Worm (Caenorhabditis elegans): ENCODE data around the gene unc-70.

DNA sequence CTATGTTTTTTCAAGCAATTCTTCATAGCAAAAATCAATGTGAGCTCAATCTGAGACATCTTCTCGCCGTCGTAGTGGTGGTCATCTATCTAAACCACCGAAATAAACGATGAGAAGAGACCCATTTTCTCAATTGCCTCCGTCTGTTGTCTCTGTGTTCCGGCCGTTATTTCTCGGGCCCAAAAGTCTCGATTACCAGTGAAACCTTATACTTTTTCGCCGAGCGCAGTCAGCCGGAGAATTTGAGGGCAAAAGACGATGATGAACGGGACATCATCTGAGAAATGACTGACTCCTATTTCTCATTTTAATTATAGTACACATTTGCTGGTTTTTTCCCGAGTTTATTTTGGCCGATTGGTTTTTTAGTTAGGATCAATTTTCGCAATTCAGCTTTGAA, 5.3 kb upstream of the unc-70 start:
- TF ChIP-seq ceh-82 (tag; optimal IDR thresholded peaks at IDR 0.05): no peak
- TF ChIP-seq hpl-2 (GFP tag; optimal IDR thresholded peaks at IDR 0.05): no peak
- TF ChIP-seq ama-1 (optimal IDR thresholded peaks at IDR 0.05): no peak
- TF ChIP-seq lin-15B (tag; optimal IDR thresholded peaks at IDR 0.05): no peak
- no peak for TF ChIP-seq lsy-2 (tag; optimal IDR thresholded peaks at IDR 0.05)
- no peak for TF ChIP-seq alr-1 (tag; optimal IDR thresholded peaks at IDR 0.05; ENCODE audit: borderline replicate concordance)
- TF ChIP-seq elt-3 (tag; optimal IDR thresholded peaks at IDR 0.05): no peak
- TF ChIP-seq unc-30 (tag; optimal IDR thresholded peaks at IDR 0.05): no peak
- no peak for TF ChIP-seq snpc-4 (tag; optimal IDR thresholded peaks at IDR 0.05)
- TF ChIP-seq nhr-90 (tag; optimal IDR thresholded peaks at IDR 0.05; ENCODE audit: poor library complexity): no peak
- TF ChIP-seq xbp-1 (tag; optimal IDR thresholded peaks at IDR 0.05): no peak

All from whole organism, L1 larva.